Fruit fly (Drosophila melanogaster) whole organism, embryonic: Measurements from ENCODE around the gene CG43707.

ENCODE experiments used
- CG10462 ChIP-seq: fragments of 200-800 bp; sonication (Bioruptor generic); optimal IDR thresholded peaks from 2 replicates; lab custom pipeline; 2016; ENCODE audit warnings: missing biosample characterization, missing genetic modification characterization
- CG10654 ChIP-seq: fragments of 200-800 bp; sonication (Bioruptor generic); optimal IDR thresholded peaks from 2 replicates; lab custom pipeline; 2016; ENCODE audit warnings: missing biosample characterization, missing genetic modification characterization
- CG12391 ChIP-seq: fragments of 200-800 bp; sonication (Bioruptor generic); optimal IDR thresholded peaks from 3 replicates; lab custom pipeline; 2018; ENCODE audit warnings: missing biosample characterization, mild to moderate bottlenecking, missing genetic modification characterization, moderate library complexity
- CG13123 ChIP-seq: fragments of 200-800 bp; sonication (Bioruptor generic); optimal IDR thresholded peaks from 2 replicates; lab custom pipeline; 2016; ENCODE audit warnings: missing biosample characterization, missing genetic modification characterization
- CG16863 ChIP-seq: fragments of 200-800 bp; sonication (Bioruptor generic); optimal IDR thresholded peaks from 3 replicates; lab custom pipeline; 2016; ENCODE audit warnings: missing biosample characterization, missing genetic modification characterization
- CG2129 ChIP-seq: fragments of 200-800 bp; sonication (Bioruptor generic); IDR thresholded peaks from 2 replicates; pipeline ENCODE4 v1.3.6; 2022; ENCODE audit warnings: missing biosample characterization, missing genetic modification characterization; ENCODE audit not compliant: partially characterized antibody
- CG2678 ChIP-seq: fragments of 200-800 bp; sonication (Bioruptor generic); optimal IDR thresholded peaks from 3 replicates; lab custom pipeline; 2019; ENCODE audit warnings: missing biosample characterization, mild to moderate bottlenecking, missing genetic modification characterization, moderate library complexity
- CG31224 ChIP-seq: fragments of 200-800 bp; sonication (Bioruptor generic); IDR thresholded peaks from 2 replicates; pipeline ENCODE4 v1.3.6; 2022; ENCODE audit warnings: missing biosample characterization, missing genetic modification characterization
- CG32772 ChIP-seq: fragments of 200-800 bp; sonication (Bioruptor generic); IDR thresholded peaks from 2 replicates; pipeline ENCODE4 v1.3.6; 2022; ENCODE audit warnings: missing biosample characterization, missing genetic modification characterization
- CG4617 ChIP-seq: fragments of 200-800 bp; sonication (Bioruptor generic); optimal IDR thresholded peaks from 3 replicates; lab custom pipeline; 2016; ENCODE audit warnings: missing biosample characterization, missing genetic modification characterization, borderline replicate concordance
- CG4854 ChIP-seq: fragments of 200-800 bp; sonication (Bioruptor generic); optimal IDR thresholded peaks from 2 replicates; lab custom pipeline; 2016; ENCODE audit warnings: missing biosample characterization, missing genetic modification characterization, inconsistent platforms
- CG6272 ChIP-seq: fragments of 200-800 bp; sonication (Bioruptor generic); IDR thresholded peaks from 2 replicates; pipeline ENCODE4 v1.3.6; 2022; ENCODE audit warnings: missing biosample characterization, missing genetic modification characterization
- CG6683 ChIP-seq: fragments of 200-800 bp; sonication (Bioruptor generic); optimal IDR thresholded peaks from 2 replicates; lab custom pipeline; 2017; ENCODE audit warnings: missing biosample characterization, mild to moderate bottlenecking, missing genetic modification characterization, missing genetic modification reagents
- CG6689 ChIP-seq: fragments of 200-800 bp; sonication (Bioruptor generic); IDR thresholded peaks from 2 replicates; pipeline ENCODE4 v1.3.6; 2022; ENCODE audit warnings: missing biosample characterization, missing genetic modification characterization
- CG6854 ChIP-seq: fragments of 200-800 bp; sonication (Bioruptor generic); optimal IDR thresholded peaks from 3 replicates; lab custom pipeline; 2017; ENCODE audit warnings: missing biosample characterization, mild to moderate bottlenecking, missing genetic modification characterization
- CG7357 ChIP-seq: fragments of 200-800 bp; sonication (Bioruptor generic); IDR thresholded peaks from 3 replicates; pipeline ENCODE4 v1.3.6; 2022; ENCODE audit warnings: missing biosample characterization, missing genetic modification characterization
- CG7556 ChIP-seq: fragments of 200-800 bp; sonication (Bioruptor generic); optimal IDR thresholded peaks from 2 replicates; lab custom pipeline; 2017; ENCODE audit warnings: missing biosample characterization, mild to moderate bottlenecking, missing genetic modification characterization
- CG7987 ChIP-seq: fragments of 200-800 bp; sonication (Bioruptor generic); optimal IDR thresholded peaks from 2 replicates; lab custom pipeline; 2018; ENCODE audit warnings: missing biosample characterization, mild to moderate bottlenecking, missing genetic modification characterization, moderate library complexity
- CG8765 ChIP-seq: fragments of 200-800 bp; sonication (Bioruptor generic); IDR thresholded peaks from 2 replicates; pipeline ENCODE4 v1.3.6; 2022; ENCODE audit warnings: missing biosample characterization, missing genetic modification characterization
- CTCF ChIP-seq: fragments of 200-800 bp; sonication (Bioruptor generic); optimal IDR thresholded peaks from 2 replicates; lab custom pipeline; 2017; ENCODE audit warnings: missing biosample characterization, mild to moderate bottlenecking, missing genetic modification characterization, moderate library complexity
- Deaf1 ChIP-seq: fragments of 200-800 bp; optimal IDR thresholded peaks from 3 replicates; lab custom pipeline; 2019; ENCODE audit warnings: missing biosample characterization, mild to moderate bottlenecking, missing genetic modification characterization, moderate library complexity
- Dip3 ChIP-seq: fragments of 200-800 bp; sonication (Bioruptor generic); optimal IDR thresholded peaks from 3 replicates; lab custom pipeline; 2016; ENCODE audit warnings: missing biosample characterization, missing genetic modification characterization
- Doc2 ChIP-seq: fragments of 200-800 bp; sonication (Bioruptor generic); IDR thresholded peaks from 2 replicates; pipeline ENCODE4 v1.3.6; 2022; ENCODE audit warnings: missing biosample characterization, missing genetic modification characterization
- Dref ChIP-seq: fragments of 200-800 bp; sonication (Bioruptor generic); IDR thresholded peaks from 2 replicates; pipeline ENCODE4 v1.3.6; 2022; ENCODE audit warnings: missing biosample characterization, missing genetic modification characterization
- Ets65A ChIP-seq: fragments of 200-800 bp; sonication (Bioruptor generic); peaks from one replicate; lab custom pipeline; 2016; ENCODE audit warnings: missing biosample characterization, missing genetic modification characterization
- HmgZ ChIP-seq: fragments of 200-800 bp; sonication (Bioruptor generic); optimal IDR thresholded peaks from 2 replicates; lab custom pipeline; 2018; ENCODE audit warnings: missing biosample characterization, mild to moderate bottlenecking, missing genetic modification characterization
- Hmr ChIP-seq: fragments of 200-800 bp; sonication (Bioruptor generic); optimal IDR thresholded peaks from 3 replicates; lab custom pipeline; 2017; ENCODE audit warnings: mild to moderate bottlenecking, missing biosample characterization, missing genetic modification reagents, missing genetic modification characterization
- Hsf ChIP-seq: fragments of 200-800 bp; sonication (Bioruptor generic); optimal IDR thresholded peaks from 3 replicates; lab custom pipeline; 2016; ENCODE audit warnings: missing biosample characterization, missing genetic modification characterization
- MBD-R2 ChIP-seq: fragments of 200-800 bp; sonication (Bioruptor generic); IDR thresholded peaks from 2 replicates; pipeline ENCODE4 v1.3.6; 2022; ENCODE audit warnings: missing biosample characterization, missing genetic modification characterization
- Nf-YB ChIP-seq: fragments of 200-800 bp; sonication (Bioruptor generic); optimal IDR thresholded peaks from 3 replicates; lab custom pipeline; 2019; ENCODE audit warnings: missing biosample characterization, mild to moderate bottlenecking, missing genetic modification characterization, moderate library complexity
- TFAM ChIP-seq: fragments of 200-800 bp; sonication (Bioruptor generic); optimal IDR thresholded peaks from 2 replicates; lab custom pipeline; 2017; ENCODE audit warnings: missing biosample characterization, missing genetic modification characterization, inconsistent platforms
- az2 ChIP-seq: fragments of 200-800 bp; sonication (Bioruptor generic); optimal IDR thresholded peaks from 3 replicates; lab custom pipeline; 2016; ENCODE audit warnings: missing biosample characterization, missing genetic modification characterization
- bowl ChIP-seq: fragments of 200-800 bp; sonication (Bioruptor generic); IDR thresholded peaks from 2 replicates; pipeline ENCODE4 v1.3.6; 2022; ENCODE audit warnings: missing biosample characterization, missing genetic modification characterization
- cg ChIP-seq: fragments of 200-800 bp; sonication (Bioruptor generic); optimal IDR thresholded peaks from 3 replicates; lab custom pipeline; 2019; ENCODE audit warnings: missing biosample characterization, mild to moderate bottlenecking, missing genetic modification characterization, moderate library complexity
- chif ChIP-seq, 2 experiments: fragments of 200-800 bp; sonication (Bioruptor generic); optimal IDR thresholded peaks; 3 replicates each; lab custom pipeline; 2016; ENCODE audit warnings: missing biosample characterization in 2 of 2, missing genetic modification characterization in 2 of 2
- cwo ChIP-seq: fragments of 200-800 bp; sonication (Bioruptor generic); optimal IDR thresholded peaks from 3 replicates; lab custom pipeline; 2017; ENCODE audit warnings: missing biosample characterization, missing genetic modification characterization, mild to moderate bottlenecking, moderate library complexity, missing genetic modification reagents
- dati ChIP-seq: fragments of 200-800 bp; sonication (Bioruptor generic); IDR thresholded peaks from 2 replicates; pipeline ENCODE4 v1.3.6; 2022; ENCODE audit warnings: missing biosample characterization, missing genetic modification characterization
- fd102C ChIP-seq: fragments of 200-800 bp; sonication (Bioruptor generic); optimal IDR thresholded peaks from 2 replicates; lab custom pipeline; 2018; ENCODE audit warnings: missing biosample characterization, mild to moderate bottlenecking, missing genetic modification characterization, moderate library complexity
- hb ChIP-seq: fragments of 200-800 bp; sonication (Bioruptor generic); IDR thresholded peaks from 3 replicates; pipeline ENCODE4 v1.3.6; 2022; ENCODE audit warnings: missing biosample characterization, missing genetic modification characterization; ENCODE audit not compliant: partially characterized antibody
- jing ChIP-seq: fragments of 200-800 bp; sonication (Bioruptor generic); optimal IDR thresholded peaks from 2 replicates; lab custom pipeline; 2018; ENCODE audit warnings: missing biosample characterization, mild to moderate bottlenecking, missing genetic modification characterization
- klu ChIP-seq: fragments of 200-800 bp; sonication (Bioruptor generic); IDR thresholded peaks from 2 replicates; pipeline ENCODE4 v1.3.6; 2022; ENCODE audit warnings: missing biosample characterization, missing genetic modification characterization
- lbe ChIP-seq: fragments of 200-800 bp; sonication (Bioruptor generic); optimal IDR thresholded peaks from 2 replicates; lab custom pipeline; 2016; ENCODE audit warnings: missing biosample characterization, mild to moderate bottlenecking, missing genetic modification characterization
- luna ChIP-seq: fragments of 200-800 bp; sonication (Bioruptor generic); optimal IDR thresholded peaks from 2 replicates; lab custom pipeline; 2016; ENCODE audit warnings: missing biosample characterization, missing genetic modification characterization
- rib ChIP-seq: fragments of 200-800 bp; sonication (Bioruptor generic); IDR thresholded peaks from 2 replicates; pipeline ENCODE4 v1.3.6; 2022; ENCODE audit warnings: missing biosample characterization, missing genetic modification characterization
- sd ChIP-seq: fragments of 200-800 bp; sonication (Bioruptor generic); optimal IDR thresholded peaks from 3 replicates; lab custom pipeline; 2018; ENCODE audit warnings: missing biosample characterization, mild to moderate bottlenecking, missing genetic modification characterization, moderate library complexity
- sens-2 ChIP-seq: fragments of 200-800 bp; sonication (Bioruptor generic); IDR thresholded peaks from 2 replicates; pipeline ENCODE4 v1.3.6; 2022; ENCODE audit warnings: missing biosample characterization, missing genetic modification characterization
- stwl ChIP-seq: fragments of 200-800 bp; sonication (Bioruptor generic); optimal IDR thresholded peaks from 3 replicates; lab custom pipeline; 2018; ENCODE audit warnings: missing biosample characterization, mild to moderate bottlenecking, missing genetic modification characterization, moderate library complexity
- tio ChIP-seq: fragments of 200-800 bp; sonication (Bioruptor generic); optimal IDR thresholded peaks from 2 replicates; lab custom pipeline; 2017; ENCODE audit warnings: missing biosample characterization, missing genetic modification characterization, inconsistent platforms
- vnd ChIP-seq: fragments of 200-800 bp; sonication (Bioruptor generic); IDR thresholded peaks from 3 replicates; pipeline ENCODE4 v1.3.6; 2022; ENCODE audit warnings: missing biosample characterization, missing genetic modification characterization; ENCODE audit not compliant: partially characterized antibody

The CG43707 gene

dm6 chr2L:3771109-3772067, 14.3 kb downstream of the CG43707 start, which contains the start of gene bowl (continued):
- peak; percentile 89 for TF ChIP-seq jing
- TF ChIP-seq CG6272 (GFP tag; lab: Robert Waterston, UW) = peak; percentile 91
- TF ChIP-seq Deaf1 (tag; lab: Kevin White, UChicago) = peak; percentile 96
- TF ChIP-seq cwo (GFP tag; lab: Kevin White, UChicago) = peak; percentile 89
- TF ChIP-seq TFAM (GFP tag; lab: Kevin White, UChicago) = peak; percentile 46
- TF ChIP-seq CG7357 (GFP tag; lab: Robert Waterston, UW) = peak; percentile 88
- TF ChIP-seq cg (GFP tag; lab: Kevin White, UChicago) = peak; percentile 77
- TF ChIP-seq CG16863 (GFP tag; lab: Kevin White, UChicago) = peak; percentile 96
- peak; percentile 99 for TF ChIP-seq CG12391
- TF ChIP-seq Doc2 (GFP tag; lab: Robert Waterston, UW) = peak; percentile 75; the same call in 1 of the 2 replicates
- TF ChIP-seq CTCF (GFP tag; lab: Kevin White, UChicago) = peak; percentile 43
- TF ChIP-seq stwl (tag; lab: Kevin White, UChicago) = peak; percentile 14
- peak; percentile 95 for TF ChIP-seq CG8765 (GFP tag; lab: Robert Waterston, UW)
- no peak for TF ChIP-seq CG2129 (GFP tag; lab: Robert Waterston, UW)
- TF ChIP-seq bowl (GFP tag; lab: Robert Waterston, UW) = peak; percentile 99
- peak; percentile 92 for TF ChIP-seq dati
- TF ChIP-seq fd102C (GFP tag; lab: Kevin White, UChicago) = peak; percentile 85
- peak; percentile 84 for TF ChIP-seq CG4854 (GFP tag; lab: Kevin White, UChicago)
- TF ChIP-seq rib (GFP tag; lab: Robert Waterston, UW) = peak; percentile 94
- peak; percentile 97 for TF ChIP-seq az2 (GFP tag; lab: Kevin White, UChicago)
- peak; percentile 95 for TF ChIP-seq CG32772 (GFP tag; lab: Robert Waterston, UW)
- TF ChIP-seq CG6689 (GFP tag; lab: Robert Waterston, UW) = peak; percentile 97
- peak; percentile 85 for TF ChIP-seq CG13123 (GFP tag; lab: Kevin White, UChicago)
- TF ChIP-seq MBD-R2 (GFP tag; lab: Robert Waterston, UW) = peak; percentile 89
- TF ChIP-seq chif (GFP tag; optimal IDR thresholded peaks at IDR 0.05; lab: Kevin White, UChicago) = peak; percentile 93 to 97
- TF ChIP-seq CG6683 (GFP tag; lab: Kevin White, UChicago) = peak; percentile 79
- TF ChIP-seq CG10462 = peak; percentile 97
- peak; percentile 79 for TF ChIP-seq CG6854 (GFP tag; lab: Kevin White, UChicago)
- peak; percentile 85 for TF ChIP-seq CG10654 (GFP tag; lab: Kevin White, UChicago)
- TF ChIP-seq Ets65A (GFP tag; lab: Kevin White, UChicago) = peak; percentile 90
- TF ChIP-seq sens-2 (GFP tag; lab: Robert Waterston, UW) = peak; percentile 94
- peak; percentile 96 for TF ChIP-seq Hmr
- peak; percentile 96 for TF ChIP-seq tio (GFP tag; lab: Kevin White, UChicago)
- TF ChIP-seq HmgZ (tag; lab: Kevin White, UChicago) = peak; percentile 86
- TF ChIP-seq CG4617 (GFP tag; lab: Kevin White, UChicago) = peak; percentile 94
- peak; percentile 45 for TF ChIP-seq CG7987 (GFP tag; lab: Kevin White, UChicago)
- peak; percentile 95 for TF ChIP-seq sd (tag; lab: Kevin White, UChicago)
- peak; percentile 91 for TF ChIP-seq lbe (GFP tag; lab: Kevin White, UChicago)
- peak; percentile 97 for TF ChIP-seq CG7556 (GFP tag; lab: Kevin White, UChicago)
- peak; percentile 63 for TF ChIP-seq luna (GFP tag; lab: Kevin White, UChicago)
- no peak for TF ChIP-seq vnd
- no peak for TF ChIP-seq hb (GFP tag; lab: Robert Waterston, UW)
- peak; percentile 91 for TF ChIP-seq Dip3
- TF ChIP-seq Dref (GFP tag; lab: Robert Waterston, UW) = no peak
- TF ChIP-seq klu = peak; percentile 94
- peak; percentile 88 for TF ChIP-seq CG31224 (GFP tag; lab: Robert Waterston, UW)
- TF ChIP-seq CG2678 (tag; lab: Kevin White, UChicago) = peak; percentile 95
- peak; percentile 93 for TF ChIP-seq Hsf
- TF ChIP-seq Nf-YB = peak; percentile 79
